Worm (Caenorhabditis elegans): ENCODE measurements around the gene F45E6.1.

- no peak for TF ChIP-seq unc-39 (tag; optimal IDR thresholded peaks at IDR 0.05)
- no peak for TF ChIP-seq ceh-43 (GFP tag; optimal IDR thresholded peaks at IDR 0.05)
- TF ChIP-seq ztf-11 (tag; optimal IDR thresholded peaks at IDR 0.05), result no peak
- TF ChIP-seq nhr-28 (tag; optimal IDR thresholded peaks at IDR 0.05), result no peak
Observed at ce11 chrX:12449262-12449942, 27.8 kb downstream of the F45E6.1 start, which contains the start of gene T18D3.6.

Measured in whole organism, mixed stage, embryonic.